Fruit fly (Drosophila melanogaster) whole organism, embryonic: ENCODE results near the gene mRpL16.
A peak's percentile ranks its signal among the peaks of the same experiment; 100 is the strongest.

ENCODE experiments used
- CG12769 ChIP-seq: fragments of 200-800 bp; sonication (Bioruptor generic); optimal IDR thresholded peaks from 2 replicates; lab custom pipeline; 2019; ENCODE audit warnings: missing biosample characterization, mild to moderate bottlenecking, missing genetic modification characterization, moderate library complexity
- CG13296 ChIP-seq: fragments of 200-800 bp; sonication (Bioruptor generic); optimal IDR thresholded peaks from 3 replicates; lab custom pipeline; 2018; ENCODE audit warnings: missing biosample characterization, mild to moderate bottlenecking, missing genetic modification characterization
- CG30431 ChIP-seq: fragments of 200-800 bp; sonication (Bioruptor generic); optimal IDR thresholded peaks from 2 replicates; lab custom pipeline; 2017; ENCODE audit warnings: missing biosample characterization, missing genetic modification characterization
- CG4360 ChIP-seq: fragments of 200-800 bp; sonication (Bioruptor generic); IDR thresholded peaks from 2 replicates; pipeline ENCODE4 v1.3.6; 2022; ENCODE audit warnings: missing biosample characterization, missing genetic modification characterization
- CG4617 ChIP-seq: fragments of 200-800 bp; sonication (Bioruptor generic); optimal IDR thresholded peaks from 3 replicates; lab custom pipeline; 2016; ENCODE audit warnings: missing biosample characterization, missing genetic modification characterization, borderline replicate concordance
- CG8089 ChIP-seq: fragments of 200-800 bp; sonication (Bioruptor generic); optimal IDR thresholded peaks from 3 replicates; lab custom pipeline; 2016; ENCODE audit warnings: missing biosample characterization, missing genetic modification characterization
- CG8388 ChIP-seq: fragments of 200-800 bp; sonication (Bioruptor generic); optimal IDR thresholded peaks from 2 replicates; lab custom pipeline; 2019; ENCODE audit warnings: missing biosample characterization, mild to moderate bottlenecking, missing genetic modification characterization, moderate library complexity
- CG9727 ChIP-seq: fragments of 200-800 bp; sonication (Bioruptor generic); optimal IDR thresholded peaks from 3 replicates; lab custom pipeline; 2017; ENCODE audit warnings: missing biosample characterization, mild to moderate bottlenecking, missing genetic modification characterization
- D19B ChIP-seq: fragments of 200-800 bp; sonication (Bioruptor generic); optimal IDR thresholded peaks from 2 replicates; lab custom pipeline; 2017; ENCODE audit warnings: missing biosample characterization, mild to moderate bottlenecking, missing genetic modification characterization
- Dip3 ChIP-seq: fragments of 200-800 bp; sonication (Bioruptor generic); optimal IDR thresholded peaks from 3 replicates; lab custom pipeline; 2016; ENCODE audit warnings: missing biosample characterization, missing genetic modification characterization
- H2.0 ChIP-seq: fragments of 200-800 bp; sonication (Bioruptor generic); IDR thresholded peaks from 2 replicates; pipeline ENCODE4 v1.3.6; 2022; ENCODE audit warnings: missing biosample characterization, missing genetic modification characterization
- NC2β ChIP-seq: fragments of 200-800 bp; sonication (Bioruptor generic); optimal IDR thresholded peaks from 2 replicates; lab custom pipeline; 2016; ENCODE audit warnings: missing biosample characterization, missing genetic modification characterization
- NfI ChIP-seq: fragments of 200-800 bp; sonication (Bioruptor generic); optimal IDR thresholded peaks from 3 replicates; lab custom pipeline; 2018; ENCODE audit warnings: missing biosample characterization, mild to moderate bottlenecking, missing genetic modification characterization, moderate library complexity
- cas ChIP-seq: fragments of 200-800 bp; sonication (Bioruptor generic); IDR thresholded peaks from 2 replicates; pipeline ENCODE4 v1.3.6; 2022; ENCODE audit warnings: missing biosample characterization, missing genetic modification characterization
- dysf ChIP-seq: fragments of 200-800 bp; sonication (Bioruptor generic); IDR thresholded peaks from 3 replicates; pipeline ENCODE4 v1.3.6; 2022; ENCODE audit warnings: missing biosample characterization, missing genetic modification characterization
- hbn ChIP-seq: fragments of 200-800 bp; sonication (Bioruptor generic); IDR thresholded peaks from 2 replicates; pipeline ENCODE4 v1.3.6; 2022; ENCODE audit warnings: missing biosample characterization, missing genetic modification characterization; ENCODE audit not compliant: partially characterized antibody
- jumu ChIP-seq: fragments of 200-800 bp; sonication (Bioruptor generic); optimal IDR thresholded peaks from 3 replicates; lab custom pipeline; 2016; ENCODE audit warnings: missing biosample characterization, missing genetic modification characterization
- sob ChIP-seq: fragments of 200-800 bp; sonication (Bioruptor generic); IDR thresholded peaks from 2 replicates; pipeline ENCODE4 v1.3.6; 2022; ENCODE audit warnings: missing biosample characterization, missing genetic modification characterization

Gene mRpL16

DNA sequence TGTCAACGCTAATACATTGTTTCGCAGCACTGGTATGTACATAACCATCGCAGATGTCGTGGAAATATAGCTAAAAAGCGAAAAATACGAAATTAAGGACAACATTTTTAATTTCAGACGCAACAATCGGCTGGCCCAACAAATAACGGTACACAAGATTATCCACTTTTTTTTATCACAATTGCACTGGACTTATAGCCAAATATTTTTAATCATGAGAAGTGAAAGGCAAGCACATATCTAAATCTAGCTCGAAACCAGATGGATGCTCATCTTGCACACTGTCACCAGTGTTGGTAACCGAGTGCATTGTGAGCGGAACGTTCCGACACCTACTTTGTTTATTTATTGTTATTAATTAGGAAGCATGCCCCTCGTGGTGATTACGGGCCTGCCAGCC, 50.0 kb downstream of the mRpL16 start, which contains the start of the genes CG3857 and CG3587 (continued):
- TF ChIP-seq CG4617 (GFP tag; lab: Kevin White, UChicago) (peak; percentile 89), H2.0 (peak; percentile 56; the same call in 1 of the 2 replicates), CG8388 (GFP tag; lab: Kevin White, UChicago) (peak; percentile 58), CG12769 (tag; lab: Kevin White, UChicago) (peak; percentile 87), jumu (peak; percentile 62), sob (GFP tag; lab: Robert Waterston, UW) (peak; percentile 81), NC2β (GFP tag; lab: Kevin White, UChicago) (peak; percentile 58), hbn (GFP tag; lab: Robert Waterston, UW) (no peak), CG9727 (GFP tag; lab: Kevin White, UChicago) (peak; percentile 76), cas (GFP tag; lab: Robert Waterston, UW) (0 out of 2 replicates have a peak, but pooled peaks have one; percentile 28), NfI (peak; percentile 71), Dip3 (GFP tag; lab: Kevin White, UChicago) (peak; percentile 78), D19B (peak; percentile 48), CG4360 (GFP tag; lab: Robert Waterston, UW) (no peak), CG8089 (GFP tag; lab: Kevin White, UChicago) (peak; percentile 76), CG30431 (peak; percentile 36), dysf (GFP tag; lab: Robert Waterston, UW) (peak; percentile 74), CG13296 (GFP tag; lab: Kevin White, UChicago) (peak; percentile 43)
- TF ChIP-seq, all 482 proteins: peak for 344
